Worm (Caenorhabditis elegans): Measurements from ENCODE around the gene Y55F3C.9.

The Y55F3C.9 gene

ce11 chrIV:763377-764063 lies 35.5 kb upstream of the Y55F3C.9 start, which contains the start of gene col-103 (continued):
- TF ChIP-seq sma-3 (GFP tag; optimal IDR thresholded peaks at IDR 0.05) = peak; percentile 48
- no peak for TF ChIP-seq alr-1 (tag; optimal IDR thresholded peaks at IDR 0.05)
- TF ChIP-seq gmeb-1 (tag; optimal IDR thresholded peaks at IDR 0.05) = peak; percentile 34
- no peak for TF ChIP-seq nhr-10 (tag; optimal IDR thresholded peaks at IDR 0.05)
- TF ChIP-seq elt-3 (tag; optimal IDR thresholded peaks at IDR 0.05) = no peak
- TF ChIP-seq C34F6.9 (tag; optimal IDR thresholded peaks at IDR 0.05) = no peak
- peak; percentile 17 for TF ChIP-seq nhr-21 (tag; optimal IDR thresholded peaks at IDR 0.05)
- TF ChIP-seq ceh-16 (tag; optimal IDR thresholded peaks at IDR 0.05) = peak; percentile 11
- TF ChIP-seq sma-9 (GFP tag; optimal IDR thresholded peaks at IDR 0.05) = no peak
- no peak for TF ChIP-seq sma-9 (tag; optimal IDR thresholded peaks at IDR 0.05)
- no peak for TF ChIP-seq mbf-1 (tag; optimal IDR thresholded peaks at IDR 0.05)
- TF ChIP-seq nhr-6 (tag; optimal IDR thresholded peaks at IDR 0.05) = no peak
- no peak for TF ChIP-seq R02D3.7 (tag; optimal IDR thresholded peaks at IDR 0.05)
- TF ChIP-seq snpc-4 (tag; optimal IDR thresholded peaks at IDR 0.05) = no peak
- no peak for TF ChIP-seq skn-1 (tag; optimal IDR thresholded peaks at IDR 0.05)
- no peak for TF ChIP-seq zag-1 (tag; optimal IDR thresholded peaks at IDR 0.05)
- no peak for TF ChIP-seq crh-2 (tag; optimal IDR thresholded peaks at IDR 0.05)
- TF ChIP-seq F13H6.1 (tag; optimal IDR thresholded peaks at IDR 0.05) = no peak
- TF ChIP-seq mdl-1 (tag; optimal IDR thresholded peaks at IDR 0.05) = no peak
- no peak for TF ChIP-seq aly-2 (tag; optimal IDR thresholded peaks at IDR 0.05)
- TF ChIP-seq ztf-4 (tag; optimal IDR thresholded peaks at IDR 0.05) = no peak
- no peak for TF ChIP-seq sem-4 (tag; optimal IDR thresholded peaks at IDR 0.05)
- no peak for TF ChIP-seq lin-11 (tag; optimal IDR thresholded peaks at IDR 0.05)
- TF ChIP-seq unc-62 (GFP tag; optimal IDR thresholded peaks at IDR 0.05) = no peak
- TF ChIP-seq nhr-11 (tag; optimal IDR thresholded peaks at IDR 0.05) = no peak
- no peak for TF ChIP-seq unc-39 (tag; optimal IDR thresholded peaks at IDR 0.05)
- TF ChIP-seq Y55F3AM.14 (GFP tag; optimal IDR thresholded peaks at IDR 0.05) = no peak
- TF ChIP-seq lsy-2 (tag; optimal IDR thresholded peaks at IDR 0.05) = no peak
- peak; percentile 45 for TF ChIP-seq nhr-25 (tag; optimal IDR thresholded peaks at IDR 0.05)
- no peak for TF ChIP-seq ceh-82 (tag; optimal IDR thresholded peaks at IDR 0.05)

DNA sequence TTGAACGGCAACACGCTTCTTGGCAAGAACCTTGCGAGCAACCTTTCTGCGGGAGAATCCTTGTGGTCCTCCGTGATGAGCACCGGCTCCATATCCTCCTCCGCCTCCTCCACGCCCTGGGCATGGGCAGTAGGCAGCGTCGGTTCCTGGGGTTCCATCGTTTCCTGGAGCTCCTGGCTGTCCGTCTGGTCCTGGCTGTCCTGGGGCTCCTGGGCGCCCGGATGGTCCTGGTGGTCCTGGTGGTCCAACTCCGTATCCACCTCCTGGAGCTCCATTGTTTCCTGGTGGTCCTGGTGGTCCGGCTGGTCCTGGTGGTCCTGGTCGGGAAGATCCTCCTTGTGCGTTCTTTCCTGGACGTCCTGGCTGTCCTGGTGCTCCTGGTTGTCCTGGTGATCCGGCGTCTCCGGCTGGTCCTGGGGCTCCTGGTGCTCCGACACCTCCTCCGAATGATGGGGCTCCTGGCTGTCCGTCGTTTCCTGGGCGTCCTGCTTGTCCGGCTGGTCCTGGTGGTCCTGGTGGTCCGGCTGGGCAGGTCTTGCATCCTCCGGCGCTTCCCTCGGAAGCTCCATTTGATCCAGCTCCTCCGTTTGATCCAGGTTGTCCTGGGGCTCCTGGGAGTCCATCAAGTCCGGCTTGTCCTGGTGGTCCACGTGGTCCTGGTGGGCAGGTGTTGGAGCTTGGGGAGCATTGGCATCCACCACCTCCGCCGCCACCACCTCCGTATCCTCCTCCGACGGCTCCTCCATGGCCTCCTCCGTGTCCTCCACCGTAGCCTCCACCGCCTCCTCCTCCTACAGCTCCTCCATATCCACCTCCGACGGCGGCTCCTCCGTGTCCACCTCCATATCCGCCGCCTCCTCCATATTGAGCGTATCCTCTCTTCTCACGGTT lies 34.7 kb upstream of the Y55F3C.9 start:
- no peak for TF ChIP-seq aly-2 (tag; optimal IDR thresholded peaks at IDR 0.05)
- no peak for TF ChIP-seq blmp-1 (tag; optimal IDR thresholded peaks at IDR 0.05; ENCODE audit: insufficient read depth)
- TF ChIP-seq peb-1 (tag; optimal IDR thresholded peaks at IDR 0.05) = no peak
- TF ChIP-seq unc-62 (GFP tag; optimal IDR thresholded peaks at IDR 0.05) = no peak
- no peak for TF ChIP-seq lsy-2 (tag; optimal IDR thresholded peaks at IDR 0.05)
- no peak for TF ChIP-seq lin-11 (tag; optimal IDR thresholded peaks at IDR 0.05)
- TF ChIP-seq unc-39 (tag; optimal IDR thresholded peaks at IDR 0.05) = no peak
- no peak for TF ChIP-seq mbf-1 (tag; optimal IDR thresholded peaks at IDR 0.05)
- no peak for TF ChIP-seq ztf-11 (tag; optimal IDR thresholded peaks at IDR 0.05)
- no peak for TF ChIP-seq zag-1 (tag; optimal IDR thresholded peaks at IDR 0.05)

- TF ChIP-seq aly-2 (tag; optimal IDR thresholded peaks at IDR 0.05) (no peak), unc-55 (GFP tag; optimal IDR thresholded peaks at IDR 0.05) (no peak), elt-3 (tag; optimal IDR thresholded peaks at IDR 0.05) (no peak), F13H6.1 (tag; optimal IDR thresholded peaks at IDR 0.05) (no peak), unc-62 (GFP tag; optimal IDR thresholded peaks at IDR 0.05) (no peak), snpc-4 (tag; optimal IDR thresholded peaks at IDR 0.05) (no peak), nhr-129 (tag; optimal IDR thresholded peaks at IDR 0.05) (no peak), lin-13 (GFP tag; optimal IDR thresholded peaks at IDR 0.05) (no peak), ceh-16 (tag; optimal IDR thresholded peaks at IDR 0.05) (no peak), sem-4 (tag; optimal IDR thresholded peaks at IDR 0.05) (no peak), crh-2 (tag; optimal IDR thresholded peaks at IDR 0.05) (peak; percentile 19), blmp-1 (tag; optimal IDR thresholded peaks at IDR 0.05; ENCODE audit: insufficient read depth) (no peak), elt-1 (tag; optimal IDR thresholded peaks at IDR 0.05) (no peak), R02D3.7 (tag; optimal IDR thresholded peaks at IDR 0.05) (no peak), nhr-10 (tag; optimal IDR thresholded peaks at IDR 0.05) (no peak), peb-1 (tag; optimal IDR thresholded peaks at IDR 0.05) (no peak), nhr-11 (tag; optimal IDR thresholded peaks at IDR 0.05) (no peak), ceh-82 (tag; optimal IDR thresholded peaks at IDR 0.05) (no peak), gmeb-1 (tag; optimal IDR thresholded peaks at IDR 0.05) (no peak), ama-1 (optimal IDR thresholded peaks at IDR 0.05) (peak; percentile 80), egl-27 (tag; optimal IDR thresholded peaks at IDR 0.05) (no peak), ZK546.5 (tag; optimal IDR thresholded peaks at IDR 0.05) (no peak), mbf-1 (tag; optimal IDR thresholded peaks at IDR 0.05) (no peak), nhr-237 (tag; optimal IDR thresholded peaks at IDR 0.05) (no peak), nhr-6 (tag; optimal IDR thresholded peaks at IDR 0.05) (no peak), lsy-2 (tag; optimal IDR thresholded peaks at IDR 0.05) (no peak), C34F6.9 (tag; optimal IDR thresholded peaks at IDR 0.05) (no peak), zag-1 (tag; optimal IDR thresholded peaks at IDR 0.05) (no peak), mdl-1 (tag; optimal IDR thresholded peaks at IDR 0.05) (no peak), Y55F3AM.14 (GFP tag; optimal IDR thresholded peaks at IDR 0.05) (no peak), nhr-77 (tag; optimal IDR thresholded peaks at IDR 0.05) (no peak), lin-11 (tag; optimal IDR thresholded peaks at IDR 0.05) (no peak), skn-1 (tag; optimal IDR thresholded peaks at IDR 0.05) (no peak), mab-5 (tag; optimal IDR thresholded peaks at IDR 0.05) (no peak), nhr-23 (tag; optimal IDR thresholded peaks at IDR 0.05) (no peak)
Observed at ce11 chrIV:762016-762459, 34.0 kb upstream of the Y55F3C.9 start.

Measured in whole organism, L2 larva.